Fruit fly (Drosophila melanogaster) S2 (cell line): Measurements from ENCODE around the gene CG43083.

Experiments
- CG8478 ChIP-seq: fragments of >200 bp; optimal IDR thresholded peaks from 2 replicates; lab custom pipeline; 2018
- CTCF ChIP-seq, 2 experiments: fragments of >200 bp; optimal IDR thresholded peaks; 2 replicates each; lab custom pipeline; 2018

CG43083 gene

dm6 chr3L:15689518-15689917 lies 41.1 kb downstream of the CG43083 start:
- no peak for TF ChIP-seq CG8478 (lab: Kevin White, UChicago)
- no peak for TF ChIP-seq CTCF (optimal IDR thresholded peaks at IDR 0.05; lab: Kevin White, UChicago)

dm6 chr3L:15690711-15691591 lies 42.6 kb downstream of the CG43083 start:
- TF ChIP-seq CG8478 (lab: Kevin White, UChicago) (no peak), CTCF (optimal IDR thresholded peaks at IDR 0.05; lab: Kevin White, UChicago) (no peak)

- no peak for TF ChIP-seq CG8478 (lab: Kevin White, UChicago)
- no peak for TF ChIP-seq CTCF (optimal IDR thresholded peaks at IDR 0.05; lab: Kevin White, UChicago)
These were observed 43.6 kb downstream of the CG43083 start, which contains the start of gene CG34451 for dm6 chr3L:15691968-15692367. Gene CG34451, minus strand, starts transcription at chr3L:15692068.

dm6 chr3L:15692388-15692787 lies 44.0 kb downstream of the CG43083 start:
- TF ChIP-seq CTCF (optimal IDR thresholded peaks at IDR 0.05; lab: Kevin White, UChicago) (no peak), CG8478 (lab: Kevin White, UChicago) (no peak)

- TF ChIP-seq CG8478 (lab: Kevin White, UChicago), result no peak
- TF ChIP-seq CTCF (optimal IDR thresholded peaks at IDR 0.05; lab: Kevin White, UChicago), result no peak
These were observed 44.6 kb downstream of the CG43083 start for dm6 chr3L:15692794-15693532.

- TF ChIP-seq CTCF (optimal IDR thresholded peaks at IDR 0.05; lab: Kevin White, UChicago) (no peak), CG8478 (lab: Kevin White, UChicago) (no peak)
These were observed 46.0 kb downstream of the CG43083 start for dm6 chr3L:15694406-15694805.

- TF ChIP-seq CG8478 (lab: Kevin White, UChicago), result no peak
- TF ChIP-seq CTCF (optimal IDR thresholded peaks at IDR 0.05; lab: Kevin White, UChicago), result no peak
These were observed 46.8 kb downstream of the CG43083 start for dm6 chr3L:15695195-15695594.

dm6 chr3L:15697916-15698315 lies 49.5 kb downstream of the CG43083 start:
- TF ChIP-seq CTCF (optimal IDR thresholded peaks at IDR 0.05; lab: Kevin White, UChicago) (no peak), CG8478 (lab: Kevin White, UChicago) (no peak)
